Worm (Caenorhabditis elegans) whole organism, L1 larva: ENCODE data around the gene twk-3.

Experiments used
- egl-13 ChIP-seq: sonication (generic microtip); optimal IDR thresholded peaks from 2 replicates; lab custom pipeline; 2016; ENCODE audit warnings: missing genotype, missing genetic modification reagents, missing genetic modification characterization, missing compliant biosample characterization
- egl-27 ChIP-seq, 2 experiments: fragments of 150-350 bp in 1 of 2; sonication (generic microtip); optimal IDR thresholded peaks; 3 replicates each; lab custom pipeline; 2017 to 2018; ENCODE audit warnings: missing biosample characterization in 2 of 2, missing genetic modification characterization in 2 of 2, missing genetic modification reagents in 2 of 2

- TF ChIP-seq egl-27 (tag; optimal IDR thresholded peaks at IDR 0.05; lab: Kevin White, UChicago) (no peak), egl-13 (no peak)
Measured at ce11 chrII:8259038-8259437, 46.5 kb upstream of the twk-3 start, which contains the start of gene F35C11.6.
